Worm (Caenorhabditis elegans) whole organism, young adult: ENCODE results near the gene Y53G8AL.4.

ENCODE experiments used
- C17E4.6 ChIP-seq: fragments of 200-800 bp; sonication (Bioruptor generic); IDR thresholded peaks from 2 replicates; pipeline ENCODE4 v1.3.6; 2022; ENCODE audit warnings: missing genetic modification reagents, missing genetic modification characterization, missing compliant biosample characterization
- F22D6.2 ChIP-seq: sonication (generic microtip); optimal IDR thresholded peaks from 2 replicates; lab custom pipeline; 2016; ENCODE audit warnings: mild to moderate bottlenecking, missing genetic modification characterization, missing compliant biosample characterization
- F23B12.7 ChIP-seq: sonication (generic microtip); optimal IDR thresholded peaks from 2 replicates; lab custom pipeline; 2017; ENCODE audit warnings: missing genetic modification characterization, mild to moderate bottlenecking, missing compliant biosample characterization, antibody characterized with exemption, moderate library complexity; ENCODE audit not compliant: insufficient read depth
- F33H1.4 ChIP-seq: fragments of 200-800 bp; sonication (Bioruptor generic); IDR thresholded peaks from 2 replicates; pipeline ENCODE4 v1.3.6; 2022; ENCODE audit warnings: missing genetic modification reagents, missing genetic modification characterization, missing compliant biosample characterization
- F49E8.2 ChIP-seq: sonication (generic microtip); optimal IDR thresholded peaks from 3 replicates; lab custom pipeline; 2017; ENCODE audit warnings: missing genetic modification characterization, mild to moderate bottlenecking, missing compliant biosample characterization, antibody characterized with exemption, moderate library complexity; ENCODE audit not compliant: insufficient read depth
- F57A8.1 ChIP-seq: fragments of 200-800 bp; sonication (Bioruptor generic); optimal IDR thresholded peaks from 2 replicates; lab custom pipeline; 2018; ENCODE audit warnings: mild to moderate bottlenecking, missing genetic modification characterization, moderate library complexity, missing compliant biosample characterization
- T07F8.4 ChIP-seq: sonication (generic microtip); optimal IDR thresholded peaks from 2 replicates; lab custom pipeline; 2016; ENCODE audit warnings: mild to moderate bottlenecking, missing genetic modification characterization, moderate library complexity, missing compliant biosample characterization
- akir-1 ChIP-seq: fragments of 200-800 bp; sonication (Bioruptor generic); optimal IDR thresholded peaks from 2 replicates; lab custom pipeline; 2018; ENCODE audit warnings: mild to moderate bottlenecking, missing genetic modification characterization, moderate library complexity, missing compliant biosample characterization
- atf-7 ChIP-seq: sonication (generic microtip); optimal IDR thresholded peaks from 2 replicates; lab custom pipeline; 2017; ENCODE audit warnings: mild to moderate bottlenecking, missing genetic modification characterization, missing compliant biosample characterization
- attf-6 ChIP-seq: fragments of 200-800 bp; sonication (Bioruptor generic); IDR thresholded peaks from 2 replicates; pipeline ENCODE4 v1.3.6; 2022; ENCODE audit warnings: missing genetic modification reagents, missing genetic modification characterization, missing compliant biosample characterization
- bed-2 ChIP-seq: fragments of 200-800 bp; sonication (Bioruptor generic); IDR thresholded peaks from 2 replicates; pipeline ENCODE4 v1.3.6; 2022; ENCODE audit warnings: missing genetic modification reagents, missing genetic modification characterization, missing compliant biosample characterization
- cebp-2 ChIP-seq: fragments of 200-800 bp; sonication (Bioruptor generic); IDR thresholded peaks from 2 replicates; pipeline ENCODE4 v1.3.6; 2022; ENCODE audit warnings: missing genetic modification characterization, missing compliant biosample characterization
- ceh-58 ChIP-seq: fragments of 200-800 bp; sonication (Bioruptor generic); IDR thresholded peaks from 2 replicates; pipeline ENCODE4 v1.3.6; 2022; ENCODE audit warnings: missing genetic modification characterization, missing compliant biosample characterization
- ceh-79 ChIP-seq: sonication (generic microtip); optimal IDR thresholded peaks from 2 replicates; lab custom pipeline; 2017; ENCODE audit warnings: mild to moderate bottlenecking, missing genetic modification characterization, missing compliant biosample characterization
- die-1 ChIP-seq: sonication (generic microtip); optimal IDR thresholded peaks from 2 replicates; lab custom pipeline; 2016; ENCODE audit warnings: missing genotype, mild to moderate bottlenecking, missing genetic modification characterization, missing compliant biosample characterization
- dpff-1 ChIP-seq: sonication (generic microtip); optimal IDR thresholded peaks from 2 replicates; lab custom pipeline; 2017; ENCODE audit warnings: mild to moderate bottlenecking, missing genetic modification characterization, missing compliant biosample characterization
- efl-1 ChIP-seq: fragments of 150-350 bp; optimal IDR thresholded peaks from 2 replicates; lab custom pipeline; 2014; ENCODE audit warnings: missing biosample characterization, missing genetic modification reagents, missing genetic modification characterization
- egl-18 ChIP-seq: fragments of 200-800 bp; sonication (Bioruptor generic); IDR thresholded peaks from 2 replicates; pipeline ENCODE4 v1.3.6; 2022; ENCODE audit warnings: missing genetic modification reagents, missing genetic modification characterization, missing compliant biosample characterization
- egl-44 ChIP-seq: fragments of 200-800 bp; sonication (Bioruptor generic); IDR thresholded peaks from 2 replicates; pipeline ENCODE4 v1.3.6; 2022; ENCODE audit warnings: missing genetic modification reagents, missing genetic modification characterization, missing compliant biosample characterization
- ets-4 ChIP-seq: fragments of 200-800 bp; sonication (Bioruptor generic); optimal IDR thresholded peaks from 2 replicates; lab custom pipeline; 2018; ENCODE audit warnings: mild to moderate bottlenecking, missing genetic modification characterization, missing compliant biosample characterization
- fkh-3 ChIP-seq: sonication (generic microtip); optimal IDR thresholded peaks from 2 replicates; lab custom pipeline; 2016; ENCODE audit warnings: mild to moderate bottlenecking, missing genetic modification characterization, missing compliant biosample characterization
- hlh-26 ChIP-seq: fragments of 200-800 bp; sonication (Bioruptor generic); conservative IDR thresholded peaks from 2 replicates; pipeline ENCODE4 v1.3.6; 2022; ENCODE audit warnings: missing genetic modification reagents, missing genetic modification characterization, missing compliant biosample characterization
- hmg-1.2 ChIP-seq: fragments of 200-800 bp; sonication (Bioruptor generic); IDR thresholded peaks from 2 replicates; pipeline ENCODE4 v1.3.6; 2022; ENCODE audit warnings: missing genetic modification reagents, missing genetic modification characterization, missing compliant biosample characterization
- hrde-1 ChIP-seq: sonication (generic microtip); optimal IDR thresholded peaks from 2 replicates; lab custom pipeline; 2016; ENCODE audit warnings: missing genetic modification characterization, mild to moderate bottlenecking, missing compliant biosample characterization, moderate library complexity, missing genotype, missing genetic modification reagents, borderline replicate concordance
- lin-35 ChIP-seq, 3 experiments: fragments of 150-350 bp in 2 of 3; sonication (generic microtip) in 1 of 3; optimal IDR thresholded peaks; 2 replicates each; lab custom pipeline; 2014 to 2018; ENCODE audit warnings: missing biosample characterization in 3 of 3, missing genetic modification characterization in 3 of 3, missing genetic modification reagents in 3 of 3
- lin-54 ChIP-seq: fragments of 200-800 bp; sonication (Bioruptor generic); optimal IDR thresholded peaks from 2 replicates; lab custom pipeline; 2018; ENCODE audit warnings: mild to moderate bottlenecking, missing genetic modification characterization, missing compliant biosample characterization
- lsl-1 ChIP-seq: fragments of 200-800 bp; sonication (Bioruptor generic); optimal IDR thresholded peaks from 2 replicates; lab custom pipeline; 2018; ENCODE audit warnings: mild to moderate bottlenecking, missing genetic modification characterization, moderate library complexity, missing compliant biosample characterization
- madf-10 ChIP-seq: sonication (generic microtip); optimal IDR thresholded peaks from 2 replicates; lab custom pipeline; 2016; ENCODE audit warnings: mild to moderate bottlenecking, missing genetic modification characterization, missing compliant biosample characterization
- madf-6 ChIP-seq: fragments of 200-800 bp; sonication (Bioruptor generic); IDR thresholded peaks from 2 replicates; pipeline ENCODE4 v1.3.6; 2022; ENCODE audit warnings: missing genetic modification reagents, missing genetic modification characterization, missing compliant biosample characterization
- madf-8 ChIP-seq: fragments of 200-800 bp; sonication (Bioruptor generic); conservative IDR thresholded peaks from 2 replicates; pipeline ENCODE4 v1.3.6; 2022; ENCODE audit warnings: missing genetic modification reagents, missing genetic modification characterization, missing compliant biosample characterization
- nhr-27 ChIP-seq: fragments of 200-800 bp; sonication (Bioruptor generic); optimal IDR thresholded peaks from 2 replicates; lab custom pipeline; 2018; ENCODE audit warnings: mild to moderate bottlenecking, missing genetic modification characterization, moderate library complexity, missing compliant biosample characterization
- nhr-80 ChIP-seq: sonication (generic microtip); optimal IDR thresholded peaks from 2 replicates; lab custom pipeline; 2016; ENCODE audit warnings: missing genetic modification characterization, missing compliant biosample characterization
- rcor-1 ChIP-seq: fragments of 200-800 bp; sonication (Bioruptor generic); IDR thresholded peaks from 2 replicates; pipeline ENCODE4 v1.3.6; 2022; ENCODE audit warnings: missing genetic modification reagents, missing genetic modification characterization, missing compliant biosample characterization
- rec-8 ChIP-seq, 2 experiments: sonication (generic microtip); optimal IDR thresholded peaks; 2 replicates each; lab custom pipeline; 2016; ENCODE audit warnings: mild to moderate bottlenecking in 2 of 2, missing genetic modification characterization in 2 of 2, missing genetic modification reagents in 2 of 2, missing genotype in 2 of 2, missing biosample characterization in 1 of 2, missing compliant biosample characterization in 1 of 2, moderate library complexity in 1 of 2
- repo-1 ChIP-seq: sonication (generic microtip); optimal IDR thresholded peaks from 2 replicates; lab custom pipeline; 2017; ENCODE audit warnings: mild to moderate bottlenecking, missing genetic modification characterization, missing compliant biosample characterization
- sdz-38 ChIP-seq: sonication (generic microtip); optimal IDR thresholded peaks from 2 replicates; lab custom pipeline; 2016; ENCODE audit warnings: missing genotype, missing genetic modification characterization, missing compliant biosample characterization
- sea-2 ChIP-seq: fragments of 200-800 bp; sonication (Bioruptor generic); IDR thresholded peaks from 2 replicates; pipeline ENCODE4 v1.3.6; 2022; ENCODE audit warnings: missing genetic modification characterization, missing compliant biosample characterization
- somi-1 ChIP-seq: fragments of 200-800 bp; sonication (Bioruptor generic); optimal IDR thresholded peaks from 2 replicates; lab custom pipeline; 2018; ENCODE audit warnings: mild to moderate bottlenecking, missing genetic modification characterization, missing compliant biosample characterization
- ztf-18 ChIP-seq: sonication (generic microtip); optimal IDR thresholded peaks from 2 replicates; lab custom pipeline; 2016; ENCODE audit warnings: missing genotype, mild to moderate bottlenecking, missing genetic modification characterization, missing compliant biosample characterization
- ztf-25 ChIP-seq: fragments of 200-800 bp; sonication (Bioruptor generic); IDR thresholded peaks from 2 replicates; pipeline ENCODE4 v1.3.6; 2022; ENCODE audit warnings: missing genetic modification reagents, missing genetic modification characterization, missing compliant biosample characterization
- ztf-26 ChIP-seq: sonication (generic microtip); optimal IDR thresholded peaks from 2 replicates; lab custom pipeline; 2017; ENCODE audit warnings: missing genetic modification characterization, missing compliant biosample characterization

The Y53G8AL.4 gene

ce11 chrIII:3250596-3251112 lies at the start of gene Y53G8AL.4:
Gene Y53G8AL.4, minus strand, starts transcription at chrIII:3250646.
- no peak for TF ChIP-seq madf-8
- no peak for TF ChIP-seq lsl-1 (GFP tag; lab: Kevin White, UChicago)
- TF ChIP-seq rec-8 (tag; optimal IDR thresholded peaks at IDR 0.05; lab: Kevin White, UChicago), result no peak
- TF ChIP-seq egl-44 (GFP tag; lab: Robert Waterston, UW), result no peak
- no peak for TF ChIP-seq fkh-3
- no peak for TF ChIP-seq atf-7
- TF ChIP-seq T07F8.4, result no peak
- TF ChIP-seq dpff-1 (tag; lab: Kevin White, UChicago), result no peak
- TF ChIP-seq ceh-58 (GFP tag; lab: Robert Waterston, UW), result no peak
- no peak for TF ChIP-seq ztf-26 (tag; lab: Kevin White, UChicago)
- TF ChIP-seq bed-2, result no peak
- no peak for TF ChIP-seq repo-1 (tag; lab: Kevin White, UChicago)
- no peak for TF ChIP-seq sdz-38
- no peak for TF ChIP-seq ets-4 (GFP tag; lab: Kevin White, UChicago)
- TF ChIP-seq nhr-27, result no peak
- no peak for TF ChIP-seq sea-2
- TF ChIP-seq, all 124 proteins: peak for 0

- no peak for TF ChIP-seq ceh-58 (GFP tag; lab: Robert Waterston, UW)
- TF ChIP-seq ceh-79 (tag; lab: Kevin White, UChicago), result no peak
- TF ChIP-seq egl-18 (GFP tag; lab: Robert Waterston, UW), result no peak
- no peak for TF ChIP-seq cebp-2 (GFP tag; lab: Robert Waterston, UW)
- no peak for TF ChIP-seq lsl-1 (GFP tag; lab: Kevin White, UChicago)
- no peak for TF ChIP-seq hlh-26 (GFP tag; lab: Robert Waterston, UW)
- TF ChIP-seq T07F8.4, result no peak
- no peak for TF ChIP-seq F49E8.2
- no peak for TF ChIP-seq efl-1 (GFP tag; lab: Kevin White, UChicago)
- TF ChIP-seq ztf-25 (GFP tag; lab: Robert Waterston, UW), result no peak
- no peak for TF ChIP-seq F57A8.1
- TF ChIP-seq rcor-1 (GFP tag; lab: Robert Waterston, UW), result no peak
- TF ChIP-seq ztf-18 (tag; lab: Kevin White, UChicago), result no peak
These were observed 46.7 kb upstream of the Y53G8AL.4 start, which contains the start of gene Y53G8AR.5 for ce11 chrIII:3297151-3297550. Gene Y53G8AR.5, plus strand, starts transcription at chrIII:3297451.

ce11 chrIII:3294283-3294793 lies 43.9 kb upstream of the Y53G8AL.4 start, which contains the start of the genes Y53G8AR.8 and Y53G8AR.6:
Gene Y53G8AR.8, minus strand, starts transcription at chrIII:3294330.
Gene Y53G8AR.6, plus strand, starts transcription at chrIII:3294743.
- TF ChIP-seq madf-6 (GFP tag; lab: Robert Waterston, UW), result peak; percentile 45; the same call in 1 of the 2 replicates
- peak; percentile 43 for TF ChIP-seq lin-54 (GFP tag; lab: Kevin White, UChicago)
- peak; percentile 50 for TF ChIP-seq lsl-1 (GFP tag; lab: Kevin White, UChicago)
- TF ChIP-seq hmg-1.2 (GFP tag; lab: Robert Waterston, UW), result peak; percentile 98
- 0 out of 2 replicates have a peak, but pooled peaks have one; percentile 12 for TF ChIP-seq rcor-1 (GFP tag; lab: Robert Waterston, UW)
- peak; percentile 79 for TF ChIP-seq F33H1.4 (GFP tag; lab: Robert Waterston, UW)
- no peak for TF ChIP-seq die-1 (tag; lab: Kevin White, UChicago)
- no peak for TF ChIP-seq lin-35 (GFP tag; optimal IDR thresholded peaks at IDR 0.05; lab: Kevin White, UChicago)
- peak; percentile 35 for TF ChIP-seq efl-1 (GFP tag; lab: Kevin White, UChicago)

- TF ChIP-seq hrde-1 (tag; lab: Kevin White, UChicago) (no peak), sea-2 (no peak), madf-10 (tag; lab: Kevin White, UChicago) (no peak), somi-1 (GFP tag; lab: Kevin White, UChicago) (no peak), F23B12.7 (tag; lab: Kevin White, UChicago) (no peak), C17E4.6 (GFP tag; lab: Robert Waterston, UW) (no peak), F22D6.2 (tag; lab: Kevin White, UChicago) (no peak), nhr-80 (tag; lab: Kevin White, UChicago) (peak; percentile 88), akir-1 (no peak), attf-6 (no peak), T07F8.4 (no peak), madf-8 (no peak), rec-8 (tag; optimal IDR thresholded peaks at IDR 0.05; lab: Kevin White, UChicago) (no peak), ets-4 (GFP tag; lab: Kevin White, UChicago) (peak; percentile 63), ceh-79 (tag; lab: Kevin White, UChicago) (no peak)
- TF ChIP-seq, all 124 proteins: peak for 2
These were observed 31.5 kb upstream of the Y53G8AL.4 start, which contains the start of gene mfsd-8 for ce11 chrIII:3281860-3282358. Gene mfsd-8, plus strand, starts transcription at chrIII:3282308.
